Worm (Caenorhabditis elegans) whole organism, mixed stage, embryonic: Measurements from ENCODE around the gene pqn-75.
A peak's percentile ranks its signal among the peaks of the same experiment; 100 is the strongest.

ENCODE experiments used
- M03D4.4 ChIP-seq: sonication (generic microtip); optimal IDR thresholded peaks from 2 replicates; lab custom pipeline; 2017; ENCODE audit warnings: mild to moderate bottlenecking, missing genetic modification characterization, missing compliant biosample characterization
- bed-3 ChIP-seq: fragments of 200-800 bp; sonication (Bioruptor generic); optimal IDR thresholded peaks from 3 replicates; lab custom pipeline; 2018; ENCODE audit warnings: mild to moderate bottlenecking, missing genetic modification characterization, moderate library complexity, missing compliant biosample characterization
- blmp-1 ChIP-seq: fragments of 150-350 bp; optimal IDR thresholded peaks from 2 replicates; lab custom pipeline; 2014; ENCODE audit warnings: missing biosample characterization, missing genetic modification characterization
- ceh-39 ChIP-seq: fragments of 150-350 bp; optimal IDR thresholded peaks from 2 replicates; lab custom pipeline; 2014; ENCODE audit warnings: missing biosample characterization, missing genetic modification characterization
- ceh-43 ChIP-seq: fragments of 200-800 bp; sonication (Bioruptor generic); optimal IDR thresholded peaks from 2 replicates; lab custom pipeline; 2018; ENCODE audit warnings: mild to moderate bottlenecking, missing genetic modification characterization, moderate library complexity, missing compliant biosample characterization
- ceh-83 ChIP-seq: fragments of 200-800 bp; sonication (Bioruptor generic); optimal IDR thresholded peaks from 2 replicates; lab custom pipeline; 2018; ENCODE audit warnings: mild to moderate bottlenecking, missing genetic modification characterization, missing compliant biosample characterization
- ces-1 ChIP-seq: fragments of 150-350 bp; optimal IDR thresholded peaks from 2 replicates; lab custom pipeline; 2014; ENCODE audit warnings: missing biosample characterization, missing genetic modification reagents, missing genetic modification characterization
- cnd-1 ChIP-seq: fragments of 200-800 bp; sonication (Bioruptor generic); optimal IDR thresholded peaks from 2 replicates; lab custom pipeline; 2018; ENCODE audit warnings: mild to moderate bottlenecking, missing genetic modification characterization, missing compliant biosample characterization
- drap-1 ChIP-seq: fragments of 200-800 bp; sonication (Bioruptor generic); optimal IDR thresholded peaks from 3 replicates; lab custom pipeline; 2018; ENCODE audit warnings: mild to moderate bottlenecking, missing genetic modification characterization, missing compliant biosample characterization
- elt-1 ChIP-seq: sonication (generic microtip); optimal IDR thresholded peaks from 2 replicates; lab custom pipeline; 2017; ENCODE audit warnings: missing genetic modification characterization, mild to moderate bottlenecking, missing compliant biosample characterization, antibody characterized with exemption, moderate library complexity, borderline replicate concordance; ENCODE audit not compliant: insufficient read depth
- elt-3 ChIP-seq: fragments of 150-350 bp; optimal IDR thresholded peaks from 2 replicates; lab custom pipeline; 2014; ENCODE audit warnings: missing biosample characterization, missing genetic modification characterization
- flh-1 ChIP-seq: fragments of 200-800 bp; sonication (Bioruptor generic); optimal IDR thresholded peaks from 2 replicates; lab custom pipeline; 2018; ENCODE audit warnings: mild to moderate bottlenecking, missing genetic modification characterization, moderate library complexity, missing compliant biosample characterization
- ham-2 ChIP-seq: fragments of 200-800 bp; sonication (Bioruptor generic); optimal IDR thresholded peaks from 2 replicates; lab custom pipeline; 2018; ENCODE audit warnings: mild to moderate bottlenecking, missing genetic modification characterization, missing compliant biosample characterization
- hlh-1 ChIP-seq: fragments of 150-350 bp; optimal IDR thresholded peaks from 2 replicates; lab custom pipeline; 2014; ENCODE audit warnings: missing biosample characterization, missing genetic modification reagents, missing genetic modification characterization
- lin-13 ChIP-seq: fragments of 150-350 bp; optimal IDR thresholded peaks from 2 replicates; lab custom pipeline; 2014; ENCODE audit warnings: missing biosample characterization, missing genetic modification characterization
- lin-32 ChIP-seq: fragments of 200-800 bp; sonication (Bioruptor generic); optimal IDR thresholded peaks from 2 replicates; lab custom pipeline; 2018; ENCODE audit warnings: mild to moderate bottlenecking, missing genetic modification characterization, missing compliant biosample characterization
- lsy-2 ChIP-seq: fragments of 150-350 bp; optimal IDR thresholded peaks from 2 replicates; lab custom pipeline; 2014; ENCODE audit warnings: missing biosample characterization, missing genetic modification characterization
- mab-5 ChIP-seq: fragments of 150-350 bp; optimal IDR thresholded peaks from 2 replicates; lab custom pipeline; 2014; ENCODE audit warnings: missing biosample characterization, missing genetic modification characterization
- mep-1 ChIP-seq: fragments of 150-350 bp; optimal IDR thresholded peaks from 2 replicates; lab custom pipeline; 2017; ENCODE audit warnings: missing biosample characterization, missing genetic modification reagents, missing genetic modification characterization, inconsistent platforms
- mls-2 ChIP-seq: sonication (generic microtip); optimal IDR thresholded peaks from 2 replicates; lab custom pipeline; 2016; ENCODE audit warnings: mild to moderate bottlenecking, missing genetic modification characterization, moderate library complexity, missing compliant biosample characterization
- nhr-12 ChIP-seq: fragments of 150-350 bp; optimal IDR thresholded peaks from 2 replicates; lab custom pipeline; 2014; ENCODE audit warnings: missing biosample characterization, missing genetic modification characterization
- nhr-2 ChIP-seq: fragments of 150-350 bp; optimal IDR thresholded peaks from 2 replicates; lab custom pipeline; 2014; ENCODE audit warnings: missing biosample characterization, missing genetic modification characterization
- nhr-237 ChIP-seq: fragments of 150-350 bp; optimal IDR thresholded peaks from 2 replicates; lab custom pipeline; 2014; ENCODE audit warnings: missing biosample characterization, missing genetic modification characterization
- nhr-28 ChIP-seq: fragments of 150-350 bp; optimal IDR thresholded peaks from 2 replicates; lab custom pipeline; 2014; ENCODE audit warnings: missing biosample characterization, missing genetic modification characterization
- nhr-76 ChIP-seq: sonication (generic microtip); optimal IDR thresholded peaks from 2 replicates; lab custom pipeline; 2017; ENCODE audit warnings: missing biosample characterization, missing genetic modification characterization
- pha-4 ChIP-seq: fragments of 150-350 bp; optimal IDR thresholded peaks from 2 replicates; lab custom pipeline; 2018; ENCODE audit warnings: missing biosample characterization, missing genetic modification reagents, missing genetic modification characterization
- sem-2 ChIP-seq: fragments of 200-800 bp; sonication (Bioruptor generic); optimal IDR thresholded peaks from 2 replicates; lab custom pipeline; 2018; ENCODE audit warnings: mild to moderate bottlenecking, missing genetic modification characterization, missing compliant biosample characterization
- snpc-4 ChIP-seq: fragments of 150-350 bp; optimal IDR thresholded peaks from 2 replicates; lab custom pipeline; 2014; ENCODE audit warnings: missing biosample characterization, missing genetic modification characterization
- sptf-1 ChIP-seq: sonication (generic microtip); optimal IDR thresholded peaks from 2 replicates; lab custom pipeline; 2017; ENCODE audit warnings: mild to moderate bottlenecking, missing genetic modification characterization, moderate library complexity, missing compliant biosample characterization
- tbx-8 ChIP-seq: fragments of 200-800 bp; sonication (Bioruptor generic); optimal IDR thresholded peaks from 2 replicates; lab custom pipeline; 2018; ENCODE audit warnings: mild to moderate bottlenecking, missing genetic modification characterization, moderate library complexity, missing compliant biosample characterization
- unc-120 ChIP-seq: sonication (generic microtip); optimal IDR thresholded peaks from 2 replicates; lab custom pipeline; 2017; ENCODE audit warnings: missing genetic modification characterization, missing compliant biosample characterization; ENCODE audit not compliant: poor library complexity, severe bottlenecking
- unc-39 ChIP-seq: fragments of 150-350 bp; optimal IDR thresholded peaks from 2 replicates; lab custom pipeline; 2014; ENCODE audit warnings: missing biosample characterization, missing genetic modification characterization
- unc-62 ChIP-seq: fragments of 150-350 bp; optimal IDR thresholded peaks from 2 replicates; lab custom pipeline; 2014; ENCODE audit warnings: missing biosample characterization, missing genetic modification reagents, missing genetic modification characterization
- zip-8 ChIP-seq: fragments of 150-350 bp; optimal IDR thresholded peaks from 2 replicates; lab custom pipeline; 2014; ENCODE audit warnings: missing biosample characterization, missing genetic modification characterization
- ztf-11 ChIP-seq: fragments of 150-350 bp; optimal IDR thresholded peaks from 2 replicates; lab custom pipeline; 2014; ENCODE audit warnings: missing biosample characterization, missing genetic modification characterization

pqn-75 gene

ce11 chrIV:4041006-4041405, 31.1 kb upstream of the pqn-75 start:
- TF ChIP-seq pha-4 (tag; lab: Kevin White, UChicago) = no peak
- TF ChIP-seq flh-1 (GFP tag; lab: Kevin White, UChicago) = no peak
- TF ChIP-seq lsy-2 = no peak
- TF ChIP-seq nhr-2 (tag; lab: Kevin White, UChicago) = no peak
- TF ChIP-seq nhr-76 = no peak
- no peak for TF ChIP-seq ztf-11
- TF ChIP-seq unc-120 (tag; lab: Kevin White, UChicago) = no peak
- no peak for TF ChIP-seq ces-1 (GFP tag; lab: Kevin White, UChicago)
- TF ChIP-seq mab-5 = no peak
- TF ChIP-seq blmp-1 = no peak
- no peak for TF ChIP-seq elt-3 (tag; lab: Kevin White, UChicago)
- no peak for TF ChIP-seq lin-32
- TF ChIP-seq, all 35 proteins: peak for 0

- TF ChIP-seq M03D4.4 (tag; lab: Kevin White, UChicago) (no peak), snpc-4 (no peak), nhr-76 (no peak), mep-1 (tag; lab: Kevin White, UChicago) (no peak), zip-8 (tag; lab: Kevin White, UChicago) (no peak), ceh-43 (no peak), unc-120 (tag; lab: Kevin White, UChicago) (no peak), mab-5 (no peak), lsy-2 (peak; percentile 23), nhr-12 (tag; lab: Kevin White, UChicago) (no peak), ztf-11 (no peak), nhr-2 (tag; lab: Kevin White, UChicago) (no peak), unc-39 (tag; lab: Kevin White, UChicago) (no peak), sptf-1 (tag; lab: Kevin White, UChicago) (peak; percentile 31), ceh-83 (GFP tag; lab: Kevin White, UChicago) (no peak), ces-1 (GFP tag; lab: Kevin White, UChicago) (peak; percentile 35), elt-3 (tag; lab: Kevin White, UChicago) (no peak), lin-32 (no peak)
- TF ChIP-seq, all 35 proteins: peak for 3
Observed at ce11 chrIV:4042274-4042673, 29.9 kb upstream of the pqn-75 start, which contains the start of gene cdc-73. Gene cdc-73, plus strand, starts transcription at chrIV:4042575.

- no peak for TF ChIP-seq M03D4.4 (tag; lab: Kevin White, UChicago)
- no peak for TF ChIP-seq drap-1 (GFP tag; lab: Kevin White, UChicago)
- TF ChIP-seq ceh-39 (tag; lab: Kevin White, UChicago) = no peak
- TF ChIP-seq nhr-12 (tag; lab: Kevin White, UChicago) = no peak
- TF ChIP-seq nhr-2 (tag; lab: Kevin White, UChicago) = no peak
- TF ChIP-seq sptf-1 (tag; lab: Kevin White, UChicago) = no peak
- no peak for TF ChIP-seq mep-1 (tag; lab: Kevin White, UChicago)
- no peak for TF ChIP-seq cnd-1
- TF ChIP-seq mls-2 = no peak
- TF ChIP-seq zip-8 (tag; lab: Kevin White, UChicago) = no peak
- no peak for TF ChIP-seq pha-4 (tag; lab: Kevin White, UChicago)
Observed at ce11 chrIV:4047628-4048027, 24.5 kb upstream of the pqn-75 start.

- peak; percentile 57 for TF ChIP-seq nhr-237 (tag; lab: Kevin White, UChicago)
- no peak for TF ChIP-seq sem-2 (GFP tag; lab: Kevin White, UChicago)
- peak; percentile 79 for TF ChIP-seq pha-4 (tag; lab: Kevin White, UChicago)
- TF ChIP-seq nhr-2 (tag; lab: Kevin White, UChicago) = peak; percentile 56
- TF ChIP-seq cnd-1 = peak; percentile 33
- TF ChIP-seq lsy-2 = peak; percentile 82
- peak; percentile 32 for TF ChIP-seq tbx-8
- TF ChIP-seq unc-62 (GFP tag; lab: Kevin White, UChicago) = no peak
- peak; percentile 97 for TF ChIP-seq lin-13 (tag; lab: Kevin White, UChicago)
- no peak for TF ChIP-seq ham-2 (GFP tag; lab: Kevin White, UChicago)
- no peak for TF ChIP-seq elt-1 (tag; lab: Kevin White, UChicago)
- TF ChIP-seq ces-1 (GFP tag; lab: Kevin White, UChicago) = peak; percentile 86
- peak; percentile 27 for TF ChIP-seq mls-2
- no peak for TF ChIP-seq elt-3 (tag; lab: Kevin White, UChicago)
- no peak for TF ChIP-seq ztf-11
- no peak for TF ChIP-seq unc-39 (tag; lab: Kevin White, UChicago)
- no peak for TF ChIP-seq ceh-83 (GFP tag; lab: Kevin White, UChicago)
- no peak for TF ChIP-seq nhr-76
- no peak for TF ChIP-seq lin-32
- TF ChIP-seq drap-1 (GFP tag; lab: Kevin White, UChicago) = peak; percentile 38
- TF ChIP-seq M03D4.4 (tag; lab: Kevin White, UChicago) = peak; percentile 12
- TF ChIP-seq snpc-4 = no peak
- peak; percentile 89 for TF ChIP-seq mep-1 (tag; lab: Kevin White, UChicago)
- peak; percentile 74 for TF ChIP-seq sptf-1 (tag; lab: Kevin White, UChicago)
- TF ChIP-seq nhr-12 (tag; lab: Kevin White, UChicago) = no peak
- peak; percentile 22 for TF ChIP-seq unc-120 (tag; lab: Kevin White, UChicago)
- no peak for TF ChIP-seq zip-8 (tag; lab: Kevin White, UChicago)
- peak; percentile 45 for TF ChIP-seq ceh-43
- no peak for TF ChIP-seq bed-3 (GFP tag; lab: Kevin White, UChicago)
- TF ChIP-seq flh-1 (GFP tag; lab: Kevin White, UChicago) = no peak
- peak; percentile 81 for TF ChIP-seq ceh-39 (tag; lab: Kevin White, UChicago)
- peak; percentile 1 for TF ChIP-seq hlh-1 (tag; lab: Kevin White, UChicago)
- no peak for TF ChIP-seq nhr-28 (tag; lab: Kevin White, UChicago)
- peak; percentile 39 for TF ChIP-seq blmp-1
- peak; percentile 76 for TF ChIP-seq mab-5
Observed at ce11 chrIV:4049398-4049998, 22.6 kb upstream of the pqn-75 start, which contains the start of gene pcn-1. Gene pcn-1, minus strand, starts transcription at chrIV:4049448.
